Worm (Caenorhabditis elegans) whole organism, young adult: ENCODE data around the gene vps-50.

ENCODE experiments used
- B0019.2 ChIP-seq: fragments of 200-800 bp; sonication (Bioruptor generic); conservative IDR thresholded peaks from 2 replicates; pipeline ENCODE4 v1.3.6; 2022; ENCODE audit warnings: missing genetic modification reagents, missing genetic modification characterization, missing compliant biosample characterization
- B0035.1 ChIP-seq: sonication (generic microtip); optimal IDR thresholded peaks from 2 replicates; lab custom pipeline; 2016; ENCODE audit warnings: missing genetic modification characterization, mild to moderate bottlenecking, missing compliant biosample characterization, missing genotype, missing genetic modification reagents
- C06A6.2 ChIP-seq: fragments of 200-800 bp; sonication (Bioruptor generic); conservative IDR thresholded peaks from 2 replicates; pipeline ENCODE4 v1.3.6; 2022; ENCODE audit warnings: missing genetic modification characterization, missing compliant biosample characterization
- F33H1.4 ChIP-seq: fragments of 200-800 bp; sonication (Bioruptor generic); IDR thresholded peaks from 2 replicates; pipeline ENCODE4 v1.3.6; 2022; ENCODE audit warnings: missing genetic modification reagents, missing genetic modification characterization, missing compliant biosample characterization
- F39B2.1 ChIP-seq: fragments of 200-800 bp; sonication (Bioruptor generic); IDR thresholded peaks from 2 replicates; pipeline ENCODE4 v1.3.6; 2022; ENCODE audit warnings: missing genetic modification reagents, missing genetic modification characterization, missing compliant biosample characterization
- F52B5.7 ChIP-seq: sonication (generic microtip); optimal IDR thresholded peaks from 2 replicates; lab custom pipeline; 2016; ENCODE audit warnings: mild to moderate bottlenecking, missing genetic modification characterization, missing compliant biosample characterization
- F55B11.4 ChIP-seq: sonication (generic microtip); optimal IDR thresholded peaks from 2 replicates; lab custom pipeline; 2016; ENCODE audit warnings: missing compliant biosample characterization, missing genetic modification characterization, borderline replicate concordance; ENCODE audit not compliant: insufficient read depth
- K11D2.4 ChIP-seq: fragments of 200-800 bp; sonication (Bioruptor generic); IDR thresholded peaks from 2 replicates; pipeline ENCODE4 v1.3.6; 2022; ENCODE audit warnings: missing genetic modification reagents, missing genetic modification characterization, missing compliant biosample characterization
- K12H6.12 ChIP-seq: fragments of 200-800 bp; sonication (Bioruptor generic); optimal IDR thresholded peaks from 2 replicates; lab custom pipeline; 2018; ENCODE audit warnings: mild to moderate bottlenecking, missing genetic modification characterization, missing compliant biosample characterization
- Y56A3A.18 ChIP-seq: fragments of 200-800 bp; sonication (Bioruptor generic); IDR thresholded peaks from 2 replicates; pipeline ENCODE4 v1.3.6; 2022; ENCODE audit warnings: missing genetic modification reagents, missing genetic modification characterization, missing compliant biosample characterization
- Y67H2A.10 ChIP-seq: fragments of 200-800 bp; sonication (Bioruptor generic); conservative IDR thresholded peaks from 2 replicates; pipeline ENCODE4 v1.3.6; 2022; ENCODE audit warnings: missing genetic modification reagents, missing genetic modification characterization, missing compliant biosample characterization
- Y79H2A.3 ChIP-seq: fragments of 200-800 bp; sonication (Bioruptor generic); conservative IDR thresholded peaks from 2 replicates; pipeline ENCODE4 v1.3.6; 2022; ENCODE audit warnings: missing genetic modification reagents, missing genetic modification characterization, missing compliant biosample characterization
- ZK185.1 ChIP-seq: sonication (generic microtip); optimal IDR thresholded peaks from 2 replicates; lab custom pipeline; 2016; ENCODE audit warnings: mild to moderate bottlenecking, missing genetic modification characterization, missing compliant biosample characterization; ENCODE audit not compliant: poor library complexity, severe bottlenecking
- ama-1 ChIP-seq, 3 experiments: fragments of 150-350 bp in 1 of 3; sonication (generic microtip) in 2 of 3; optimal IDR thresholded peaks; 2 replicates each; lab custom pipeline; 2014 to 2018; ENCODE audit warnings: missing biosample characterization in 2 of 3, missing genetic modification characterization in 2 of 3, missing genetic modification reagents in 2 of 3
- aptf-3 ChIP-seq: fragments of 200-800 bp; sonication (Bioruptor generic); IDR thresholded peaks from 2 replicates; pipeline ENCODE4 v1.3.6; 2022; ENCODE audit warnings: missing genetic modification characterization, missing compliant biosample characterization
- atf-7 ChIP-seq: sonication (generic microtip); optimal IDR thresholded peaks from 2 replicates; lab custom pipeline; 2017; ENCODE audit warnings: mild to moderate bottlenecking, missing genetic modification characterization, missing compliant biosample characterization
- bed-2 ChIP-seq: fragments of 200-800 bp; sonication (Bioruptor generic); IDR thresholded peaks from 2 replicates; pipeline ENCODE4 v1.3.6; 2022; ENCODE audit warnings: missing genetic modification reagents, missing genetic modification characterization, missing compliant biosample characterization
- ccch-3 ChIP-seq: fragments of 200-800 bp; sonication (Bioruptor generic); optimal IDR thresholded peaks from 2 replicates; lab custom pipeline; 2018; ENCODE audit warnings: mild to moderate bottlenecking, missing genetic modification characterization, missing compliant biosample characterization
- ceh-27 ChIP-seq: fragments of 200-800 bp; sonication (Bioruptor generic); optimal IDR thresholded peaks from 2 replicates; lab custom pipeline; 2018; ENCODE audit warnings: mild to moderate bottlenecking, missing genetic modification characterization, moderate library complexity, missing compliant biosample characterization
- die-1 ChIP-seq: sonication (generic microtip); optimal IDR thresholded peaks from 2 replicates; lab custom pipeline; 2016; ENCODE audit warnings: missing genotype, mild to moderate bottlenecking, missing genetic modification characterization, missing compliant biosample characterization
- dpff-1 ChIP-seq: sonication (generic microtip); optimal IDR thresholded peaks from 2 replicates; lab custom pipeline; 2017; ENCODE audit warnings: mild to moderate bottlenecking, missing genetic modification characterization, missing compliant biosample characterization
- dpl-1 ChIP-seq: fragments of 150-350 bp; optimal IDR thresholded peaks from 2 replicates; lab custom pipeline; 2014; ENCODE audit warnings: missing biosample characterization, missing genetic modification reagents, missing genetic modification characterization
- egl-44 ChIP-seq: fragments of 200-800 bp; sonication (Bioruptor generic); IDR thresholded peaks from 2 replicates; pipeline ENCODE4 v1.3.6; 2022; ENCODE audit warnings: missing genetic modification reagents, missing genetic modification characterization, missing compliant biosample characterization
- egrh-3 ChIP-seq: fragments of 200-800 bp; sonication (Bioruptor generic); IDR thresholded peaks from 2 replicates; pipeline ENCODE4 v1.3.6; 2022; ENCODE audit warnings: missing genetic modification reagents, missing genetic modification characterization, missing compliant biosample characterization
- gei-17 ChIP-seq: fragments of 200-800 bp; sonication (Bioruptor generic); optimal IDR thresholded peaks from 2 replicates; lab custom pipeline; 2018; ENCODE audit warnings: mild to moderate bottlenecking, missing genetic modification characterization, missing compliant biosample characterization
- hmg-1.2 ChIP-seq: fragments of 200-800 bp; sonication (Bioruptor generic); IDR thresholded peaks from 2 replicates; pipeline ENCODE4 v1.3.6; 2022; ENCODE audit warnings: missing genetic modification reagents, missing genetic modification characterization, missing compliant biosample characterization
- let-526 ChIP-seq: fragments of 200-800 bp; sonication (Bioruptor generic); IDR thresholded peaks from 2 replicates; pipeline ENCODE4 v1.3.6; 2022; ENCODE audit warnings: missing genetic modification reagents, missing genetic modification characterization, missing compliant biosample characterization
- let-607 ChIP-seq, 2 experiments: fragments of 200-800 bp in 1 of 2; sonication (Bioruptor generic) in 1 of 2; sonication (generic microtip) in 1 of 2; optimal IDR thresholded peaks; 2 replicates each; lab custom pipeline; 2016 to 2018; ENCODE audit warnings: mild to moderate bottlenecking in 2 of 2, missing compliant biosample characterization in 2 of 2, missing genetic modification characterization in 2 of 2, moderate library complexity in 2 of 2, missing genotype in 1 of 2
- lin-54 ChIP-seq: fragments of 200-800 bp; sonication (Bioruptor generic); optimal IDR thresholded peaks from 2 replicates; lab custom pipeline; 2018; ENCODE audit warnings: mild to moderate bottlenecking, missing genetic modification characterization, missing compliant biosample characterization
- lir-1 ChIP-seq: fragments of 200-800 bp; sonication (Bioruptor generic); conservative IDR thresholded peaks from 2 replicates; pipeline ENCODE4 v1.3.6; 2022; ENCODE audit warnings: missing genetic modification reagents, missing genetic modification characterization, missing compliant biosample characterization
- lsl-1 ChIP-seq: fragments of 200-800 bp; sonication (Bioruptor generic); optimal IDR thresholded peaks from 2 replicates; lab custom pipeline; 2018; ENCODE audit warnings: mild to moderate bottlenecking, missing genetic modification characterization, moderate library complexity, missing compliant biosample characterization
- madf-10 ChIP-seq: sonication (generic microtip); optimal IDR thresholded peaks from 2 replicates; lab custom pipeline; 2016; ENCODE audit warnings: mild to moderate bottlenecking, missing genetic modification characterization, missing compliant biosample characterization
- nfya-1 ChIP-seq: sonication (generic microtip); optimal IDR thresholded peaks from 2 replicates; lab custom pipeline; 2017; ENCODE audit warnings: antibody characterized with exemption, missing compliant biosample characterization, missing genetic modification characterization, borderline replicate concordance; ENCODE audit not compliant: insufficient read depth
- nhr-179 ChIP-seq: sonication (generic microtip); optimal IDR thresholded peaks from 2 replicates; lab custom pipeline; 2016; ENCODE audit warnings: mild to moderate bottlenecking, missing genetic modification characterization, missing compliant biosample characterization
- nhr-27 ChIP-seq: fragments of 200-800 bp; sonication (Bioruptor generic); optimal IDR thresholded peaks from 2 replicates; lab custom pipeline; 2018; ENCODE audit warnings: mild to moderate bottlenecking, missing genetic modification characterization, moderate library complexity, missing compliant biosample characterization
- nhr-90 ChIP-seq: sonication (generic microtip); optimal IDR thresholded peaks from 2 replicates; lab custom pipeline; 2016; ENCODE audit warnings: missing genotype, mild to moderate bottlenecking, missing genetic modification characterization, missing compliant biosample characterization
- rcor-1 ChIP-seq: fragments of 200-800 bp; sonication (Bioruptor generic); IDR thresholded peaks from 2 replicates; pipeline ENCODE4 v1.3.6; 2022; ENCODE audit warnings: missing genetic modification reagents, missing genetic modification characterization, missing compliant biosample characterization
- sdz-38 ChIP-seq: sonication (generic microtip); optimal IDR thresholded peaks from 2 replicates; lab custom pipeline; 2016; ENCODE audit warnings: missing genotype, missing genetic modification characterization, missing compliant biosample characterization
- snpc-3.4 ChIP-seq: sonication (generic microtip); optimal IDR thresholded peaks from 2 replicates; lab custom pipeline; 2017; ENCODE audit warnings: missing genetic modification characterization, mild to moderate bottlenecking, missing compliant biosample characterization, antibody characterized with exemption, moderate library complexity, missing genotype, missing genetic modification reagents
- somi-1 ChIP-seq: fragments of 200-800 bp; sonication (Bioruptor generic); optimal IDR thresholded peaks from 2 replicates; lab custom pipeline; 2018; ENCODE audit warnings: mild to moderate bottlenecking, missing genetic modification characterization, missing compliant biosample characterization
- xnd-1 ChIP-seq: sonication (generic microtip); optimal IDR thresholded peaks from 2 replicates; lab custom pipeline; 2016; ENCODE audit warnings: missing genotype, missing genetic modification reagents, missing genetic modification characterization, missing compliant biosample characterization
- zfh-2 ChIP-seq: fragments of 200-800 bp; sonication (Bioruptor generic); conservative IDR thresholded peaks from 2 replicates; pipeline ENCODE4 v1.3.6; 2022; ENCODE audit warnings: missing genetic modification reagents, missing genetic modification characterization, missing compliant biosample characterization
- zim-3 ChIP-seq: sonication (generic microtip); optimal IDR thresholded peaks from 2 replicates; lab custom pipeline; 2017; ENCODE audit warnings: mild to moderate bottlenecking, missing genetic modification characterization, moderate library complexity, missing compliant biosample characterization
- ztf-18 ChIP-seq: sonication (generic microtip); optimal IDR thresholded peaks from 2 replicates; lab custom pipeline; 2016; ENCODE audit warnings: missing genotype, mild to moderate bottlenecking, missing genetic modification characterization, missing compliant biosample characterization
- ztf-22 ChIP-seq: fragments of 200-800 bp; sonication (Bioruptor generic); optimal IDR thresholded peaks from 2 replicates; lab custom pipeline; 2018; ENCODE audit warnings: mild to moderate bottlenecking, missing genetic modification characterization, moderate library complexity, missing compliant biosample characterization
- ztf-25 ChIP-seq: fragments of 200-800 bp; sonication (Bioruptor generic); IDR thresholded peaks from 2 replicates; pipeline ENCODE4 v1.3.6; 2022; ENCODE audit warnings: missing genetic modification reagents, missing genetic modification characterization, missing compliant biosample characterization
- ztf-3 ChIP-seq: fragments of 200-800 bp; sonication (Bioruptor generic); optimal IDR thresholded peaks from 2 replicates; lab custom pipeline; 2018; ENCODE audit warnings: mild to moderate bottlenecking, missing genetic modification characterization, missing compliant biosample characterization
- ztf-6 ChIP-seq: fragments of 200-800 bp; sonication (Bioruptor generic); IDR thresholded peaks from 2 replicates; pipeline ENCODE4 v1.3.6; 2022; ENCODE audit warnings: missing genetic modification reagents, missing genetic modification characterization, missing compliant biosample characterization

The vps-50 gene

ce11 chrIII:10848858-10849257 is 20.1 kb upstream of the vps-50 start, which contains the start of the genes fbxb-85 and hex-3 (continued):
- TF ChIP-seq ccch-3 (GFP tag; lab: Kevin White, UChicago) (no peak), Y67H2A.10 (GFP tag; lab: Robert Waterston, UW) (no peak), xnd-1 (tag; lab: Kevin White, UChicago) (peak; percentile 74), dpl-1 (peak; percentile 60), K11D2.4 (peak; percentile 92), F55B11.4 (no peak), B0019.2 (peak; percentile 42; the same call in 1 of the 2 replicates), lir-1 (GFP tag; lab: Robert Waterston, UW) (peak; percentile 90), nhr-179 (tag; lab: Kevin White, UChicago) (no peak), ama-1 (optimal IDR thresholded peaks at IDR 0.05; lab: Kevin White, UChicago) (peak; percentile 2), ama-1 (GFP tag; optimal IDR thresholded peaks at IDR 0.05; lab: Kevin White, UChicago) (peak in 1 of 2 experiments; percentile 29), aptf-3 (GFP tag; lab: Robert Waterston, UW) (no peak), C06A6.2 (GFP tag; lab: Robert Waterston, UW) (peak; percentile 79), F39B2.1 (no peak), ceh-27 (peak; percentile 85), madf-10 (tag; lab: Kevin White, UChicago) (peak; percentile 65), dpff-1 (no peak), nhr-90 (tag; lab: Kevin White, UChicago) (no peak), egrh-3 (GFP tag; lab: Robert Waterston, UW) (no peak), Y56A3A.18 (GFP tag; lab: Robert Waterston, UW) (peak; percentile 86; the same call in 1 of the 2 replicates), gei-17 (GFP tag; lab: Kevin White, UChicago) (peak; percentile 75), ztf-6 (GFP tag; lab: Robert Waterston, UW) (no peak), ZK185.1 (tag; lab: Kevin White, UChicago) (peak; percentile 92), ztf-22 (peak; percentile 19), K12H6.12 (tag; lab: Kevin White, UChicago) (peak; percentile 82), sdz-38 (tag; lab: Kevin White, UChicago) (no peak), let-607 (tag; optimal IDR thresholded peaks at IDR 0.05; lab: Kevin White, UChicago) (peak; percentile 40 to 67), ztf-25 (GFP tag; lab: Robert Waterston, UW) (no peak), F33H1.4 (GFP tag; lab: Robert Waterston, UW) (peak; percentile 78), Y79H2A.3 (no peak; the same call in 1 of the 2 replicates), die-1 (tag; lab: Kevin White, UChicago) (peak; percentile 41), zim-3 (tag; lab: Kevin White, UChicago) (peak; percentile 41), snpc-3.4 (peak; percentile 82), B0035.1 (tag; lab: Kevin White, UChicago) (no peak), ztf-3 (GFP tag; lab: Kevin White, UChicago) (peak; percentile 29), lsl-1 (GFP tag; lab: Kevin White, UChicago) (peak; percentile 80), atf-7 (tag; lab: Kevin White, UChicago) (peak; percentile 86), somi-1 (peak; percentile 49), bed-2 (GFP tag; lab: Robert Waterston, UW) (no peak), nhr-27 (tag; lab: Kevin White, UChicago) (no peak), F52B5.7 (tag; lab: Kevin White, UChicago) (peak; percentile 22), nfya-1 (tag; lab: Kevin White, UChicago) (no peak), rcor-1 (GFP tag; lab: Robert Waterston, UW) (peak; percentile 93), hmg-1.2 (GFP tag; lab: Robert Waterston, UW) (peak; percentile 70), zfh-2 (GFP tag; lab: Robert Waterston, UW) (peak; percentile 76), lin-54 (peak; percentile 95), ztf-18 (tag; lab: Kevin White, UChicago) (peak; percentile 99), let-526 (no peak), egl-44 (GFP tag; lab: Robert Waterston, UW) (peak; percentile 63; the same call in 1 of the 2 replicates)
